Worm (Caenorhabditis elegans) whole organism, L4 larva: ENCODE measurements around the gene B0228.1.

ENCODE experiments used
- D1046.2 ChIP-seq: fragments of 200-800 bp; sonication (Bioruptor generic); IDR thresholded peaks from 2 replicates; pipeline ENCODE4 v1.3.6; 2022; ENCODE audit warnings: missing genetic modification characterization, missing compliant biosample characterization
- F26F4.8 ChIP-seq: fragments of 200-800 bp; sonication (Bioruptor generic); conservative IDR thresholded peaks from 2 replicates; pipeline ENCODE4 v1.3.6; 2022; ENCODE audit warnings: missing genetic modification characterization, missing compliant biosample characterization
- F37D6.2 ChIP-seq: sonication (generic microtip); optimal IDR thresholded peaks from 2 replicates; lab custom pipeline; 2016; ENCODE audit warnings: mild to moderate bottlenecking, missing genetic modification characterization, missing compliant biosample characterization
- F49E8.2 ChIP-seq: sonication (generic microtip); optimal IDR thresholded peaks from 2 replicates; lab custom pipeline; 2016; ENCODE audit warnings: missing compliant biosample characterization, mild to moderate bottlenecking, missing genetic modification characterization, borderline replicate concordance
- T20F7.1 ChIP-seq: fragments of 200-800 bp; sonication (Bioruptor generic); optimal IDR thresholded peaks from 2 replicates; lab custom pipeline; 2018; ENCODE audit warnings: mild to moderate bottlenecking, missing genetic modification characterization, missing compliant biosample characterization
- T26A8.4 ChIP-seq: fragments of 200-800 bp; sonication (Bioruptor generic); IDR thresholded peaks from 2 replicates; pipeline ENCODE4 v1.3.6; 2022; ENCODE audit warnings: missing genetic modification characterization, missing compliant biosample characterization
- Y105C5A.15 ChIP-seq: fragments of 200-800 bp; sonication (Bioruptor generic); IDR thresholded peaks from 2 replicates; pipeline ENCODE4 v1.3.6; 2022; ENCODE audit warnings: missing genetic modification characterization, missing compliant biosample characterization
- aha-1 ChIP-seq: fragments of 150-350 bp; peaks from one replicate; lab custom pipeline; 2014; ENCODE audit warnings: missing biosample characterization, missing genetic modification characterization
- aly-2 ChIP-seq: sonication (generic microtip); optimal IDR thresholded peaks from 2 replicates; lab custom pipeline; 2018; ENCODE audit warnings: missing biosample characterization, missing genetic modification characterization
- ama-1 ChIP-seq: fragments of 150-350 bp; optimal IDR thresholded peaks from 2 replicates; lab custom pipeline; 2014; ENCODE audit warnings: inconsistent platforms, mixed read lengths
- arid-1 ChIP-seq: fragments of 200-800 bp; sonication (Bioruptor generic); conservative IDR thresholded peaks from 2 replicates; pipeline ENCODE4 v1.3.6; 2022; ENCODE audit warnings: missing genetic modification reagents, missing genetic modification characterization, missing compliant biosample characterization
- attf-4 ChIP-seq: sonication (generic microtip); optimal IDR thresholded peaks from 3 replicates; lab custom pipeline; 2017; ENCODE audit warnings: missing biosample characterization, missing genetic modification characterization
- ctbp-1 ChIP-seq: fragments of 200-800 bp; sonication (Bioruptor generic); IDR thresholded peaks from 2 replicates; pipeline ENCODE4 v1.3.6; 2022; ENCODE audit warnings: missing genetic modification reagents, missing genetic modification characterization, missing compliant biosample characterization
- daf-12 ChIP-seq: fragments of 150-350 bp; optimal IDR thresholded peaks from 2 replicates; lab custom pipeline; 2014; ENCODE audit warnings: missing biosample characterization, missing genetic modification reagents, missing genetic modification characterization
- daf-16 ChIP-seq, 3 experiments: sonication (generic microtip); optimal IDR thresholded peaks; 2 replicates each; lab custom pipeline; 2016 to 2017; ENCODE audit warnings: missing genetic modification characterization in 3 of 3, missing genetic modification reagents in 3 of 3, mild to moderate bottlenecking in 2 of 3, missing compliant biosample characterization in 2 of 3, missing biosample characterization in 1 of 3, moderate library complexity in 1 of 3
- dmd-6 ChIP-seq: fragments of 200-800 bp; sonication (Bioruptor generic); IDR thresholded peaks from 2 replicates; pipeline ENCODE4 v1.3.6; 2022; ENCODE audit warnings: missing genetic modification reagents, missing genetic modification characterization, missing compliant biosample characterization
- duxl-1 ChIP-seq: sonication (generic microtip); optimal IDR thresholded peaks from 2 replicates; lab custom pipeline; 2016; ENCODE audit warnings: mild to moderate bottlenecking, missing genetic modification characterization, moderate library complexity, missing compliant biosample characterization; ENCODE audit not compliant: poor library complexity
- dve-1 ChIP-seq: sonication (generic microtip); optimal IDR thresholded peaks from 2 replicates; lab custom pipeline; 2017; ENCODE audit warnings: antibody characterized with exemption, mild to moderate bottlenecking, missing genetic modification characterization, missing compliant biosample characterization; ENCODE audit not compliant: insufficient read depth
- egl-27 ChIP-seq: sonication (generic microtip); optimal IDR thresholded peaks from 3 replicates; lab custom pipeline; 2017; ENCODE audit warnings: missing biosample characterization, missing genetic modification reagents, missing genetic modification characterization
- egl-43 ChIP-seq: fragments of 200-800 bp; sonication (Bioruptor generic); IDR thresholded peaks from 2 replicates; pipeline ENCODE4 v1.3.6; 2022; ENCODE audit warnings: missing genetic modification reagents, missing genetic modification characterization, missing compliant biosample characterization
- fos-1 ChIP-seq: fragments of 150-350 bp; optimal IDR thresholded peaks from 2 replicates; lab custom pipeline; 2014; ENCODE audit warnings: missing biosample characterization, missing genetic modification characterization
- hlh-30 ChIP-seq: sonication (generic microtip); optimal IDR thresholded peaks from 2 replicates; lab custom pipeline; 2017; ENCODE audit warnings: antibody characterized with exemption, mild to moderate bottlenecking, missing genetic modification characterization, missing compliant biosample characterization; ENCODE audit not compliant: insufficient read depth
- lin-38 ChIP-seq: fragments of 200-800 bp; sonication (Bioruptor generic); IDR thresholded peaks from 2 replicates; pipeline ENCODE4 v1.3.6; 2022; ENCODE audit warnings: missing genetic modification reagents, missing genetic modification characterization, missing compliant biosample characterization
- mdt-29 ChIP-seq: fragments of 200-800 bp; sonication (Bioruptor generic); IDR thresholded peaks from 2 replicates; pipeline ENCODE4 v1.3.6; 2022; ENCODE audit warnings: missing genetic modification reagents, missing genetic modification characterization, missing compliant biosample characterization
- mep-1 ChIP-seq: fragments of 150-350 bp; sonication (generic microtip); optimal IDR thresholded peaks from 3 replicates; lab custom pipeline; 2014; ENCODE audit warnings: missing biosample characterization, missing genetic modification characterization
- nhr-10 ChIP-seq: fragments of 150-350 bp; optimal IDR thresholded peaks from 2 replicates; lab custom pipeline; 2014; ENCODE audit warnings: missing biosample characterization, missing genetic modification characterization
- nhr-102 ChIP-seq: sonication (generic microtip); optimal IDR thresholded peaks from 2 replicates; lab custom pipeline; 2016; ENCODE audit warnings: mild to moderate bottlenecking, missing genetic modification characterization, moderate library complexity, missing compliant biosample characterization
- nhr-25 ChIP-seq: sonication (generic microtip); optimal IDR thresholded peaks from 2 replicates; lab custom pipeline; 2017; ENCODE audit warnings: missing genetic modification characterization, mild to moderate bottlenecking, missing compliant biosample characterization, antibody characterized with exemption, moderate library complexity, borderline replicate concordance; ENCODE audit not compliant: insufficient read depth
- nhr-28 ChIP-seq: fragments of 150-350 bp; optimal IDR thresholded peaks from 2 replicates; lab custom pipeline; 2014; ENCODE audit warnings: missing biosample characterization, missing genetic modification characterization
- snpc-1.2 ChIP-seq: fragments of 200-800 bp; sonication (Bioruptor generic); IDR thresholded peaks from 2 replicates; pipeline ENCODE4 v1.3.6; 2022; ENCODE audit warnings: missing genetic modification reagents, missing genetic modification characterization, missing compliant biosample characterization
- spr-1 ChIP-seq: sonication (generic microtip); optimal IDR thresholded peaks from 2 replicates; lab custom pipeline; 2016; ENCODE audit warnings: mild to moderate bottlenecking, missing genetic modification characterization, missing compliant biosample characterization
- unc-130 ChIP-seq: sonication (generic microtip); optimal IDR thresholded peaks from 2 replicates; lab custom pipeline; 2016; ENCODE audit warnings: missing genetic modification reagents, missing genetic modification characterization, missing compliant biosample characterization
- unc-62 ChIP-seq, 3 experiments: fragments of 150-350 bp in 1 of 3; sonication (generic microtip); optimal IDR thresholded peaks in 2 of 3; peaks in 1 of 3; 1 replicate in 1 of 3; 2 replicates in 2 of 3; lab custom pipeline; 2014 to 2017; ENCODE audit warnings: missing biosample characterization in 3 of 3, missing genetic modification characterization in 3 of 3, missing genetic modification reagents in 3 of 3, missing genotype in 1 of 3
- vab-7 ChIP-seq: fragments of 200-800 bp; sonication (Bioruptor generic); IDR thresholded peaks from 2 replicates; pipeline ENCODE4 v1.3.6; 2022; ENCODE audit warnings: missing genetic modification reagents, missing genetic modification characterization, missing compliant biosample characterization
- ztf-11 ChIP-seq: fragments of 150-350 bp; optimal IDR thresholded peaks from 2 replicates; lab custom pipeline; 2014; ENCODE audit warnings: missing biosample characterization, missing genetic modification characterization
- ztf-7 ChIP-seq: fragments of 150-350 bp; optimal IDR thresholded peaks from 2 replicates; lab custom pipeline; 2014; ENCODE audit warnings: missing biosample characterization, missing genetic modification characterization

Gene B0228.1

ce11 chrII:7769254-7769653 is 14.1 kb downstream of the B0228.1 start:
- TF ChIP-seq nhr-25 (tag; lab: Kevin White, UChicago): peak; percentile 32
- TF ChIP-seq aha-1 (tag; lab: Kevin White, UChicago): no peak
- no peak for TF ChIP-seq egl-43 (GFP tag; lab: Robert Waterston, UW)
- no peak for TF ChIP-seq ztf-7 (tag; lab: Kevin White, UChicago)
- no peak for TF ChIP-seq F49E8.2 (tag; lab: Kevin White, UChicago)
- no peak for TF ChIP-seq F26F4.8 (GFP tag; lab: Robert Waterston, UW)
- no peak for TF ChIP-seq unc-62 (GFP tag; optimal IDR thresholded peaks at IDR 0.05 in 1 of 2; lab: Kevin White, UChicago)
- no peak for TF ChIP-seq unc-62 (tag; optimal IDR thresholded peaks at IDR 0.05; lab: Kevin White, UChicago)
- peak; percentile 4 for TF ChIP-seq mep-1 (tag; lab: Kevin White, UChicago)
- no peak for TF ChIP-seq vab-7 (GFP tag; lab: Robert Waterston, UW)
- no peak for TF ChIP-seq nhr-10 (tag; lab: Kevin White, UChicago)
- no peak for TF ChIP-seq T26A8.4 (GFP tag; lab: Robert Waterston, UW)

- TF ChIP-seq snpc-1.2 (GFP tag; lab: Robert Waterston, UW) (no peak), aha-1 (tag; lab: Kevin White, UChicago) (peak; percentile 66)
- TF ChIP-seq, all 104 proteins: peak for 1
Measured at ce11 chrII:7770253-7770652, 15.1 kb downstream of the B0228.1 start.

- TF ChIP-seq fos-1 (tag; lab: Kevin White, UChicago) (no peak), aha-1 (tag; lab: Kevin White, UChicago) (peak; percentile 18)
Measured at ce11 chrII:7771917-7772316, 16.8 kb downstream of the B0228.1 start, which contains the start of gene C06A8.8. C06A8.8 (minus strand) TSS chrII:7772017.

- peak in 1 of 2 experiments; percentile 90 for TF ChIP-seq unc-62 (GFP tag; optimal IDR thresholded peaks at IDR 0.05 in 1 of 2; lab: Kevin White, UChicago)
- TF ChIP-seq unc-62 (tag; optimal IDR thresholded peaks at IDR 0.05; lab: Kevin White, UChicago): no peak
- no peak for TF ChIP-seq mdt-29 (GFP tag; lab: Robert Waterston, UW)
Measured at ce11 chrII:7772411-7772810, 17.3 kb downstream of the B0228.1 start, which contains the start of gene C06A8.6. C06A8.6 (plus strand) TSS chrII:7772499.

ce11 chrII:7773427-7773993 is 18.4 kb downstream of the B0228.1 start:
- TF ChIP-seq dmd-6 (GFP tag; lab: Robert Waterston, UW): 0 out of 2 replicates have a peak, but pooled peaks have one; percentile 13
- no peak for TF ChIP-seq ctbp-1 (GFP tag; lab: Robert Waterston, UW)
- TF ChIP-seq unc-130 (GFP tag; lab: Kevin White, UChicago): no peak
- TF ChIP-seq hlh-30 (tag; lab: Kevin White, UChicago): no peak
- no peak for TF ChIP-seq duxl-1
- no peak for TF ChIP-seq F37D6.2 (tag; lab: Kevin White, UChicago)
- TF ChIP-seq lin-38: peak; percentile 37; the same call in 1 of the 2 replicates
- peak; percentile 63 for TF ChIP-seq ama-1 (lab: Kevin White, UChicago)
- TF ChIP-seq F26F4.8 (GFP tag; lab: Robert Waterston, UW): no peak
- no peak for TF ChIP-seq ztf-11 (tag; lab: Kevin White, UChicago)
- TF ChIP-seq D1046.2 (GFP tag; lab: Robert Waterston, UW): peak; percentile 47; the same call in 1 of the 2 replicates
- peak; percentile 39 for TF ChIP-seq nhr-102 (tag; lab: Kevin White, UChicago)
- TF ChIP-seq dve-1 (tag; lab: Kevin White, UChicago): peak; percentile 9
- TF ChIP-seq egl-27: no peak
- no peak for TF ChIP-seq daf-16 (GFP tag; optimal IDR thresholded peaks at IDR 0.05; lab: Kevin White, UChicago)
- peak; percentile 27 for TF ChIP-seq daf-16 (tag; optimal IDR thresholded peaks at IDR 0.05; lab: Kevin White, UChicago)
- TF ChIP-seq T26A8.4 (GFP tag; lab: Robert Waterston, UW): peak; percentile 54; the same call in 1 of the 2 replicates
- peak; percentile 27 for TF ChIP-seq mep-1 (tag; lab: Kevin White, UChicago)
- 0 out of 2 replicates have a peak, but pooled peaks have one; percentile 23 for TF ChIP-seq arid-1 (GFP tag; lab: Robert Waterston, UW)
- TF ChIP-seq Y105C5A.15 (GFP tag; lab: Robert Waterston, UW): no peak
- peak in 1 of 2 experiments; percentile 58 for TF ChIP-seq unc-62 (GFP tag; optimal IDR thresholded peaks at IDR 0.05 in 1 of 2; lab: Kevin White, UChicago)
- TF ChIP-seq unc-62 (tag; optimal IDR thresholded peaks at IDR 0.05; lab: Kevin White, UChicago): no peak
- peak; percentile 4 for TF ChIP-seq T20F7.1 (GFP tag; lab: Kevin White, UChicago)
- TF ChIP-seq attf-4 (tag; lab: Kevin White, UChicago): no peak
- TF ChIP-seq daf-12 (tag; lab: Kevin White, UChicago): no peak
- TF ChIP-seq nhr-28: no peak
- TF ChIP-seq spr-1: no peak
- TF ChIP-seq aly-2 (tag; lab: Kevin White, UChicago): no peak
